Worm (Caenorhabditis elegans): ENCODE data around the gene hsp-3.
A peak's percentile ranks its signal among the peaks of the same experiment; 100 is the strongest.

Gene hsp-3

ce11 chrX:6057580-6058305 lies 34.2 kb downstream of the hsp-3 start, which contains the start of gene gln-1 (continued):
- peak; percentile 54 for TF ChIP-seq dve-1 (tag; optimal IDR thresholded peaks at IDR 0.05; ENCODE audit: insufficient read depth)
- no peak for TF ChIP-seq mxl-2 (GFP tag; conservative IDR thresholded peaks at IDR 0.05)
- no peak for TF ChIP-seq lin-29 (GFP tag; IDR thresholded peaks at IDR 0.05)
- no peak for TF ChIP-seq fos-1 (tag; optimal IDR thresholded peaks at IDR 0.05)
- no peak for TF ChIP-seq R02D3.7 (tag; optimal IDR thresholded peaks at IDR 0.05)
- no peak for TF ChIP-seq zag-1 (tag; optimal IDR thresholded peaks at IDR 0.05)
- peak; percentile 49 for TF ChIP-seq mep-1 (tag; optimal IDR thresholded peaks at IDR 0.05)
- TF ChIP-seq hlh-30 (tag; optimal IDR thresholded peaks at IDR 0.05; ENCODE audit: insufficient read depth) = peak; percentile 36
- TF ChIP-seq ceh-32 (tag; optimal IDR thresholded peaks at IDR 0.05; ENCODE audit: poor library complexity) = no peak
- no peak for TF ChIP-seq vab-7 (GFP tag; IDR thresholded peaks at IDR 0.05)
- TF ChIP-seq set-16 (GFP tag; IDR thresholded peaks at IDR 0.05) = no peak
- peak; percentile 45 for TF ChIP-seq nhr-77 (tag; optimal IDR thresholded peaks at IDR 0.05)
- no peak for TF ChIP-seq saeg-2 (GFP tag; IDR thresholded peaks at IDR 0.05)
- TF ChIP-seq nhr-48 (tag; optimal IDR thresholded peaks at IDR 0.05) = peak; percentile 45
- TF ChIP-seq daf-16 (GFP tag; optimal IDR thresholded peaks at IDR 0.05) = no peak
- peak; percentile 67 for TF ChIP-seq daf-16 (tag; optimal IDR thresholded peaks at IDR 0.05)
- no peak for TF ChIP-seq rbr-2 (tag; optimal IDR thresholded peaks at IDR 0.05)
- no peak for TF ChIP-seq lin-13 (GFP tag; optimal IDR thresholded peaks at IDR 0.05)
- TF ChIP-seq hmg-1.1 (GFP tag; IDR thresholded peaks at IDR 0.05) = 0 out of 2 replicates have a peak, but pooled peaks have one; percentile 33
- no peak for TF ChIP-seq gei-8 (GFP tag; optimal IDR thresholded peaks at IDR 0.05)

ce11 chrX:6052744-6053143 lies 39.2 kb downstream of the hsp-3 start, which contains the start of gene C45B2.6:
C45B2.6 (plus strand) TSS chrX:6052879.
- TF ChIP-seq saeg-2 (GFP tag; IDR thresholded peaks at IDR 0.05) (no peak), lin-15B (tag; optimal IDR thresholded peaks at IDR 0.05) (no peak), ceh-62 (tag; optimal IDR thresholded peaks at IDR 0.05) (no peak), ces-1 (GFP tag; optimal IDR thresholded peaks at IDR 0.05) (no peak), egl-27 (tag; optimal IDR thresholded peaks at IDR 0.05) (no peak), D1046.2 (GFP tag; IDR thresholded peaks at IDR 0.05) (no peak), nhr-28 (tag; optimal IDR thresholded peaks at IDR 0.05) (no peak), dmd-9 (GFP tag; IDR thresholded peaks at IDR 0.05) (no peak), lsy-2 (tag; optimal IDR thresholded peaks at IDR 0.05) (peak in 1 of 2 experiments; percentile 43), madf-5 (GFP tag; IDR thresholded peaks at IDR 0.05) (no peak), arid-1 (GFP tag; conservative IDR thresholded peaks at IDR 0.05) (no peak), mes-2 (tag; optimal IDR thresholded peaks at IDR 0.05; ENCODE audit: poor library complexity, severe bottlenecking) (no peak), dpl-1 (GFP tag; optimal IDR thresholded peaks at IDR 0.05) (peak; percentile 4), nhr-102 (tag; optimal IDR thresholded peaks at IDR 0.05) (no peak), lim-7 (GFP tag; IDR thresholded peaks at IDR 0.05) (no peak), nhr-6 (tag; optimal IDR thresholded peaks at IDR 0.05) (no peak), daf-16 (GFP tag; optimal IDR thresholded peaks at IDR 0.05) (no peak), daf-16 (tag; optimal IDR thresholded peaks at IDR 0.05) (peak; percentile 13), unc-62 (GFP tag; optimal IDR thresholded peaks at IDR 0.05 in 1 of 2) (no peak), unc-62 (tag; optimal IDR thresholded peaks at IDR 0.05) (no peak), ama-1 (optimal IDR thresholded peaks at IDR 0.05) (no peak), fkh-10 (GFP tag; optimal IDR thresholded peaks at IDR 0.05) (no peak), hlh-11 (tag; optimal IDR thresholded peaks at IDR 0.05) (no peak), egl-43 (GFP tag; IDR thresholded peaks at IDR 0.05) (no peak), spr-3 (GFP tag; optimal IDR thresholded peaks at IDR 0.05) (no peak), ZK546.5 (tag; optimal IDR thresholded peaks at IDR 0.05) (no peak), lin-13 (GFP tag; optimal IDR thresholded peaks at IDR 0.05) (no peak), dve-1 (tag; optimal IDR thresholded peaks at IDR 0.05; ENCODE audit: insufficient read depth) (peak; percentile 31), T20F7.1 (GFP tag; optimal IDR thresholded peaks at IDR 0.05) (no peak), ceh-28 (tag; optimal IDR thresholded peaks at IDR 0.05) (no peak)
